Fruit fly (Drosophila melanogaster) whole organism, embryonic: ENCODE measurements around the gene Ythdf.
A peak's percentile ranks its signal among the peaks of the same experiment; 100 is the strongest.

ENCODE experiments used
- Bteb2 ChIP-seq: fragments of 200-800 bp; sonication (Bioruptor generic); optimal IDR thresholded peaks from 2 replicates; lab custom pipeline; 2016; ENCODE audit warnings: missing biosample characterization, missing genetic modification characterization
- CG10147 ChIP-seq: fragments of 200-800 bp; sonication (Bioruptor generic); optimal IDR thresholded peaks from 2 replicates; lab custom pipeline; 2019; ENCODE audit warnings: missing biosample characterization, mild to moderate bottlenecking, missing genetic modification characterization, moderate library complexity
- CG10321 ChIP-seq: fragments of 200-800 bp; sonication (Bioruptor generic); IDR thresholded peaks from 2 replicates; pipeline ENCODE4 v1.3.6; 2022; ENCODE audit warnings: missing biosample characterization, missing genetic modification characterization
- CG11247 ChIP-seq: fragments of 200-800 bp; sonication (Bioruptor generic); IDR thresholded peaks from 2 replicates; pipeline ENCODE4 v1.3.6; 2022; ENCODE audit warnings: missing biosample characterization, missing genetic modification characterization
- CG15479 ChIP-seq: fragments of 200-800 bp; sonication (Bioruptor generic); optimal IDR thresholded peaks from 3 replicates; lab custom pipeline; 2019; ENCODE audit warnings: missing biosample characterization, mild to moderate bottlenecking, missing genetic modification characterization, moderate library complexity
- CG1603 ChIP-seq: fragments of 200-800 bp; sonication (Bioruptor generic); optimal IDR thresholded peaks from 2 replicates; lab custom pipeline; 2019; ENCODE audit warnings: missing biosample characterization, mild to moderate bottlenecking, missing genetic modification characterization, moderate library complexity
- CG1647 ChIP-seq: fragments of 200-800 bp; sonication (Bioruptor generic); optimal IDR thresholded peaks from 3 replicates; lab custom pipeline; 2016; ENCODE audit warnings: missing biosample characterization, missing genetic modification characterization
- CG17359 ChIP-seq: fragments of 200-800 bp; sonication (Bioruptor generic); optimal IDR thresholded peaks from 3 replicates; lab custom pipeline; 2018; ENCODE audit warnings: missing biosample characterization, mild to moderate bottlenecking, missing genetic modification characterization, moderate library complexity
- CG17829 ChIP-seq: fragments of 200-800 bp; optimal IDR thresholded peaks from 2 replicates; lab custom pipeline; 2019; ENCODE audit warnings: missing biosample characterization, mild to moderate bottlenecking, missing genetic modification characterization, moderate library complexity
- CG18011 ChIP-seq: fragments of 200-800 bp; sonication (Bioruptor generic); optimal IDR thresholded peaks from 2 replicates; lab custom pipeline; 2017; ENCODE audit warnings: missing biosample characterization, missing genetic modification characterization, mild to moderate bottlenecking, moderate library complexity, missing genotype
- CG18262 ChIP-seq: fragments of 200-800 bp; optimal IDR thresholded peaks from 3 replicates; lab custom pipeline; 2019; ENCODE audit warnings: missing biosample characterization, mild to moderate bottlenecking, missing genetic modification characterization, moderate library complexity
- CG1832 ChIP-seq: fragments of 200-800 bp; sonication (Bioruptor generic); optimal IDR thresholded peaks from 2 replicates; lab custom pipeline; 2017; ENCODE audit warnings: missing biosample characterization, mild to moderate bottlenecking, missing genetic modification characterization, inconsistent platforms
- CG2202 ChIP-seq: fragments of 200-800 bp; sonication (Bioruptor generic); optimal IDR thresholded peaks from 2 replicates; lab custom pipeline; 2018; ENCODE audit warnings: missing biosample characterization, mild to moderate bottlenecking, missing genetic modification characterization
- CG2712 ChIP-seq: fragments of 200-800 bp; optimal IDR thresholded peaks from 3 replicates; lab custom pipeline; 2019; ENCODE audit warnings: missing biosample characterization, mild to moderate bottlenecking, missing genetic modification characterization, moderate library complexity
- CG2889 ChIP-seq: fragments of 200-800 bp; sonication (Bioruptor generic); IDR thresholded peaks from 3 replicates; pipeline ENCODE4 v1.3.6; 2022; ENCODE audit warnings: missing biosample characterization, missing genetic modification characterization
- CG3065 ChIP-seq: fragments of 200-800 bp; sonication (Bioruptor generic); optimal IDR thresholded peaks from 2 replicates; lab custom pipeline; 2016; ENCODE audit warnings: missing biosample characterization, missing genetic modification characterization
- CG33557 ChIP-seq: fragments of 200-800 bp; sonication (Bioruptor generic); optimal IDR thresholded peaks from 2 replicates; lab custom pipeline; 2019; ENCODE audit warnings: missing biosample characterization, mild to moderate bottlenecking, missing genetic modification characterization, moderate library complexity
- CG34224 ChIP-seq: fragments of 200-800 bp; sonication (Bioruptor generic); IDR thresholded peaks from 3 replicates; pipeline ENCODE4 v1.3.6; 2022; ENCODE audit warnings: missing biosample characterization, missing genetic modification characterization; ENCODE audit not compliant: partially characterized antibody
- CG3838 ChIP-seq: fragments of 200-800 bp; sonication (Bioruptor generic); optimal IDR thresholded peaks from 3 replicates; lab custom pipeline; 2016; ENCODE audit warnings: missing biosample characterization, missing genetic modification characterization
- CG6654 ChIP-seq: fragments of 200-800 bp; sonication (Bioruptor generic); optimal IDR thresholded peaks from 2 replicates; lab custom pipeline; 2017; ENCODE audit warnings: missing biosample characterization, mild to moderate bottlenecking, missing genetic modification characterization
- CG6854 ChIP-seq: fragments of 200-800 bp; sonication (Bioruptor generic); optimal IDR thresholded peaks from 3 replicates; lab custom pipeline; 2017; ENCODE audit warnings: missing biosample characterization, mild to moderate bottlenecking, missing genetic modification characterization
- CG7357 ChIP-seq: fragments of 200-800 bp; sonication (Bioruptor generic); IDR thresholded peaks from 3 replicates; pipeline ENCODE4 v1.3.6; 2022; ENCODE audit warnings: missing biosample characterization, missing genetic modification characterization
- CG7786 ChIP-seq: fragments of 200-800 bp; sonication (Bioruptor generic); optimal IDR thresholded peaks from 2 replicates; lab custom pipeline; 2016; ENCODE audit warnings: missing biosample characterization, missing genetic modification characterization
- CG7987 ChIP-seq: fragments of 200-800 bp; sonication (Bioruptor generic); optimal IDR thresholded peaks from 2 replicates; lab custom pipeline; 2018; ENCODE audit warnings: missing biosample characterization, mild to moderate bottlenecking, missing genetic modification characterization, moderate library complexity
- CG8359 ChIP-seq: fragments of 200-800 bp; sonication (Bioruptor generic); optimal IDR thresholded peaks from 2 replicates; lab custom pipeline; 2017; ENCODE audit warnings: missing biosample characterization, mild to moderate bottlenecking, missing genetic modification characterization, borderline replicate concordance
- CHES-1-like ChIP-seq: fragments of 200-800 bp; sonication (Bioruptor generic); optimal IDR thresholded peaks from 2 replicates; lab custom pipeline; 2016; ENCODE audit warnings: missing biosample characterization, missing genetic modification characterization
- Eip74EF ChIP-seq, 2 experiments: fragments of 200-800 bp in 1 of 2; fragments of >200 bp in 1 of 2; sonication (Bioruptor generic) in 1 of 2; optimal IDR thresholded peaks; 2 replicates each; lab custom pipeline; 2017 to 2019; ENCODE audit warnings: missing biosample characterization in 2 of 2, missing genetic modification characterization in 2 of 2, mild to moderate bottlenecking in 1 of 2, moderate library complexity in 1 of 2
- Elba2 ChIP-seq: fragments of 200-800 bp; sonication (Bioruptor generic); optimal IDR thresholded peaks from 3 replicates; lab custom pipeline; 2016; ENCODE audit warnings: missing biosample characterization, missing genetic modification characterization
- MBD-R2 ChIP-seq: fragments of 200-800 bp; sonication (Bioruptor generic); IDR thresholded peaks from 2 replicates; pipeline ENCODE4 v1.3.6; 2022; ENCODE audit warnings: missing biosample characterization, missing genetic modification characterization
- MTF-1 ChIP-seq: fragments of 200-800 bp; sonication (Bioruptor generic); optimal IDR thresholded peaks from 2 replicates; lab custom pipeline; 2018; ENCODE audit warnings: missing biosample characterization, mild to moderate bottlenecking, missing genetic modification characterization, borderline replicate concordance
- Mes4 ChIP-seq: fragments of 200-800 bp; sonication (Bioruptor generic); optimal IDR thresholded peaks from 2 replicates; lab custom pipeline; 2016; ENCODE audit warnings: missing biosample characterization, missing genetic modification characterization
- Mrtf ChIP-seq: fragments of 200-800 bp; sonication (Bioruptor generic); IDR thresholded peaks from 3 replicates; pipeline ENCODE4 v1.3.6; 2022; ENCODE audit warnings: missing biosample characterization, missing genetic modification characterization
- Neu2 ChIP-seq: fragments of 200-800 bp; sonication (Bioruptor generic); optimal IDR thresholded peaks from 3 replicates; lab custom pipeline; 2016; ENCODE audit warnings: missing biosample characterization, missing genetic modification characterization, borderline replicate concordance
- Nf-YA ChIP-seq: fragments of 200-800 bp; sonication (Bioruptor generic); IDR thresholded peaks from 2 replicates; pipeline ENCODE4 v1.3.6; 2022; ENCODE audit warnings: missing biosample characterization, missing genetic modification characterization
- NfI ChIP-seq: fragments of 200-800 bp; sonication (Bioruptor generic); optimal IDR thresholded peaks from 3 replicates; lab custom pipeline; 2018; ENCODE audit warnings: missing biosample characterization, mild to moderate bottlenecking, missing genetic modification characterization, moderate library complexity
- Poxn ChIP-seq: fragments of 200-800 bp; sonication (Bioruptor generic); IDR thresholded peaks from 2 replicates; pipeline ENCODE4 v1.3.6; 2022; ENCODE audit warnings: missing biosample characterization, missing genetic modification characterization
- Side ChIP-seq: fragments of 200-800 bp; sonication (Bioruptor generic); optimal IDR thresholded peaks from 2 replicates; lab custom pipeline; 2016; ENCODE audit warnings: missing biosample characterization, missing genetic modification characterization
- ase ChIP-seq: fragments of 200-800 bp; sonication (Bioruptor generic); IDR thresholded peaks from 3 replicates; pipeline ENCODE4 v1.3.6; 2022; ENCODE audit warnings: missing biosample characterization, missing genetic modification characterization
- bigmax ChIP-seq: fragments of 200-800 bp; sonication (Bioruptor generic); optimal IDR thresholded peaks from 2 replicates; lab custom pipeline; 2018; ENCODE audit warnings: missing biosample characterization, mild to moderate bottlenecking, missing genetic modification characterization
- ci ChIP-seq: fragments of 200-800 bp; sonication (Bioruptor generic); IDR thresholded peaks from 3 replicates; pipeline ENCODE4 v1.3.6; 2022; ENCODE audit warnings: missing biosample characterization, missing genetic modification characterization
- disco-r ChIP-seq: fragments of 200-800 bp; sonication (Bioruptor generic); optimal IDR thresholded peaks from 2 replicates; lab custom pipeline; 2016; ENCODE audit warnings: missing biosample characterization, missing genetic modification characterization
- dysf ChIP-seq: fragments of 200-800 bp; sonication (Bioruptor generic); IDR thresholded peaks from 3 replicates; pipeline ENCODE4 v1.3.6; 2022; ENCODE audit warnings: missing biosample characterization, missing genetic modification characterization
- eyg ChIP-seq: fragments of 200-800 bp; sonication (Bioruptor generic); optimal IDR thresholded peaks from 3 replicates; lab custom pipeline; 2016; ENCODE audit warnings: missing biosample characterization, missing genetic modification characterization
- hth ChIP-seq: fragments of >200 bp; optimal IDR thresholded peaks from 2 replicates; lab custom pipeline; 2017; ENCODE audit warnings: inconsistent platforms
- kay ChIP-seq: fragments of 200-800 bp; sonication (Bioruptor generic); optimal IDR thresholded peaks from 2 replicates; lab custom pipeline; 2016; ENCODE audit warnings: missing biosample characterization, missing genetic modification characterization
- nmo ChIP-seq: fragments of 200-800 bp; sonication (Bioruptor generic); optimal IDR thresholded peaks from 2 replicates; lab custom pipeline; 2018; ENCODE audit warnings: missing biosample characterization, mild to moderate bottlenecking, missing genetic modification characterization, moderate library complexity
- phol ChIP-seq: fragments of 200-800 bp; sonication (Bioruptor generic); optimal IDR thresholded peaks from 3 replicates; lab custom pipeline; 2018; ENCODE audit warnings: missing biosample characterization, mild to moderate bottlenecking, missing genetic modification characterization, moderate library complexity
- ranshi ChIP-seq: fragments of 200-800 bp; sonication (Bioruptor generic); IDR thresholded peaks from 2 replicates; pipeline ENCODE4 v1.3.6; 2022; ENCODE audit warnings: missing biosample characterization, missing genetic modification characterization
- schlank ChIP-seq: fragments of 200-800 bp; sonication (Bioruptor generic); optimal IDR thresholded peaks from 2 replicates; lab custom pipeline; 2018; ENCODE audit warnings: missing biosample characterization, mild to moderate bottlenecking, missing genetic modification characterization
- sim ChIP-seq: fragments of 200-800 bp; sonication (Bioruptor generic); IDR thresholded peaks from 2 replicates; pipeline ENCODE4 v1.3.6; 2022; ENCODE audit warnings: missing biosample characterization, missing genetic modification characterization
- trh ChIP-seq: fragments of 200-800 bp; sonication (Bioruptor generic); optimal IDR thresholded peaks from 2 replicates; lab custom pipeline; 2016; ENCODE audit warnings: missing biosample characterization, missing genetic modification characterization

Ythdf gene

dm6 chr3R:25004763-25005162, 34.3 kb downstream of the Ythdf start (continued):
- TF ChIP-seq disco-r (GFP tag; lab: Kevin White, UChicago) = no peak
- peak; percentile 8 for TF ChIP-seq MTF-1 (GFP tag; lab: Kevin White, UChicago)
- TF ChIP-seq trh (GFP tag; lab: Kevin White, UChicago) = no peak
- TF ChIP-seq hth = no peak
- peak; percentile 27 for TF ChIP-seq CHES-1-like (GFP tag; lab: Kevin White, UChicago)
- peak; percentile 57 for TF ChIP-seq phol (tag; lab: Kevin White, UChicago)
- peak; percentile 70 for TF ChIP-seq nmo (GFP tag; lab: Kevin White, UChicago)
- no peak for TF ChIP-seq eyg (GFP tag; lab: Kevin White, UChicago)
- peak; percentile 79 for TF ChIP-seq dysf (GFP tag; lab: Robert Waterston, UW)
- peak in 1 of 2 experiments; percentile 38 for TF ChIP-seq Eip74EF (GFP tag; optimal IDR thresholded peaks at IDR 0.05; lab: Kevin White, UChicago)
- no peak; the same call in 1 of the 2 replicates for TF ChIP-seq MBD-R2 (GFP tag; lab: Robert Waterston, UW)
- TF ChIP-seq CG1832 (GFP tag; lab: Kevin White, UChicago) = no peak
- TF ChIP-seq Mes4 (GFP tag; lab: Kevin White, UChicago) = peak; percentile 51
- no peak for TF ChIP-seq CG33557 (GFP tag; lab: Kevin White, UChicago)
- no peak for TF ChIP-seq CG8359 (GFP tag; lab: Kevin White, UChicago)
- TF ChIP-seq Poxn = no peak
- no peak for TF ChIP-seq CG3838
- TF ChIP-seq NfI (GFP tag; lab: Kevin White, UChicago) = peak; percentile 44
- TF ChIP-seq CG6854 (GFP tag; lab: Kevin White, UChicago) = no peak
- TF ChIP-seq CG7987 (GFP tag; lab: Kevin White, UChicago) = peak; percentile 1
- no peak for TF ChIP-seq CG2889 (GFP tag; lab: Robert Waterston, UW)
- no peak for TF ChIP-seq CG6654 (GFP tag; lab: Kevin White, UChicago)
- TF ChIP-seq sim (GFP tag; lab: Robert Waterston, UW) = 0 out of 2 replicates have a peak, but pooled peaks have one; percentile 26
- TF ChIP-seq bigmax (GFP tag; lab: Kevin White, UChicago) = no peak
- no peak for TF ChIP-seq CG18011 (GFP tag; lab: Kevin White, UChicago)
- no peak for TF ChIP-seq CG3065 (GFP tag; lab: Kevin White, UChicago)
- peak; percentile 42 for TF ChIP-seq CG7786 (GFP tag; lab: Kevin White, UChicago)
- TF ChIP-seq Nf-YA (GFP tag; lab: Robert Waterston, UW) = peak; percentile 39; the same call in 1 of the 2 replicates
- TF ChIP-seq Elba2 = no peak
- peak; percentile 33 for TF ChIP-seq CG17829
- TF ChIP-seq CG1603 = peak; percentile 57
- no peak for TF ChIP-seq ranshi (GFP tag; lab: Robert Waterston, UW)
- no peak for TF ChIP-seq CG10147 (GFP tag; lab: Kevin White, UChicago)
- TF ChIP-seq CG1647 (GFP tag; lab: Kevin White, UChicago) = peak; percentile 30
- TF ChIP-seq CG10321 (GFP tag; lab: Robert Waterston, UW) = 0 out of 2 replicates have a peak, but pooled peaks have one; percentile 18
- no peak for TF ChIP-seq schlank (tag; lab: Kevin White, UChicago)
- TF ChIP-seq CG7357 (GFP tag; lab: Robert Waterston, UW) = peak; percentile 45; the same call in 2 of the 3 replicates
- TF ChIP-seq CG18262 (tag; lab: Kevin White, UChicago) = peak; percentile 44
- TF ChIP-seq CG11247 (GFP tag; lab: Robert Waterston, UW) = peak; percentile 49; the same call in 1 of the 2 replicates
- TF ChIP-seq Side (GFP tag; lab: Kevin White, UChicago) = no peak
- TF ChIP-seq ase = 0 out of 3 replicates have a peak, but pooled peaks have one; percentile 37
- no peak for TF ChIP-seq CG2202
- TF ChIP-seq Bteb2 (GFP tag; lab: Kevin White, UChicago) = no peak
- TF ChIP-seq CG34224 (GFP tag; lab: Robert Waterston, UW) = no peak
- no peak for TF ChIP-seq Neu2
- no peak for TF ChIP-seq CG15479 (GFP tag; lab: Kevin White, UChicago)
- peak; percentile 26; the same call in 1 of the 3 replicates for TF ChIP-seq Mrtf
- TF ChIP-seq ci (GFP tag; lab: Robert Waterston, UW) = peak; percentile 80
- no peak for TF ChIP-seq kay (GFP tag; lab: Kevin White, UChicago)
- peak; percentile 45 for TF ChIP-seq CG2712
- peak; percentile 69 for TF ChIP-seq CG17359 (tag; lab: Kevin White, UChicago)
